Worm (Caenorhabditis elegans) whole organism, late embryonic: Measurements from ENCODE around the gene srh-45.

Source experiments
- T23F11.4 ChIP-seq: fragments of 200-800 bp; sonication (Bioruptor generic); optimal IDR thresholded peaks from 2 replicates; lab custom pipeline; 2018; ENCODE audit warnings: mild to moderate bottlenecking, missing genetic modification characterization, missing compliant biosample characterization
- ama-1 ChIP-seq: fragments of 150-350 bp; optimal IDR thresholded peaks from 2 replicates; lab custom pipeline; 2014
- ceh-22 ChIP-seq: sonication (generic microtip); optimal IDR thresholded peaks from 2 replicates; lab custom pipeline; 2017; ENCODE audit warnings: missing biosample characterization, missing genetic modification characterization
- ceh-24 ChIP-seq: sonication (generic microtip); optimal IDR thresholded peaks from 2 replicates; lab custom pipeline; 2016; ENCODE audit warnings: mild to moderate bottlenecking, missing genetic modification characterization, missing compliant biosample characterization
- ceh-6 ChIP-seq: fragments of 200-800 bp; sonication (Bioruptor generic); optimal IDR thresholded peaks from 2 replicates; lab custom pipeline; 2018; ENCODE audit warnings: mild to moderate bottlenecking, missing genetic modification characterization, missing compliant biosample characterization
- hlh-15 ChIP-seq: sonication (generic microtip); optimal IDR thresholded peaks from 2 replicates; lab custom pipeline; 2016; ENCODE audit warnings: missing genetic modification characterization, missing compliant biosample characterization
- pat-9 ChIP-seq: fragments of 200-800 bp; sonication (Bioruptor generic); optimal IDR thresholded peaks from 2 replicates; lab custom pipeline; 2018; ENCODE audit warnings: mild to moderate bottlenecking, missing genetic modification characterization, moderate library complexity, missing compliant biosample characterization

ce11 chrV:11282272-11282671 is 22.5 kb downstream of the srh-45 start, which contains the start of gene gly-20:
- TF ChIP-seq hlh-15 (tag; lab: Kevin White, UChicago) (no peak), ceh-22 (tag; lab: Kevin White, UChicago) (no peak), ama-1 (no peak), ceh-6 (no peak), pat-9 (tag; lab: Kevin White, UChicago) (no peak), T23F11.4 (GFP tag; lab: Kevin White, UChicago) (no peak), ceh-24 (tag; lab: Kevin White, UChicago) (no peak)
